Fruit fly (Drosophila melanogaster) whole organism, embryonic: ENCODE measurements around the gene SdicB.

Experiments
- ATbp ChIP-seq: fragments of 200-800 bp; sonication (Bioruptor generic); optimal IDR thresholded peaks from 2 replicates; lab custom pipeline; 2017; ENCODE audit warnings: missing biosample characterization, mild to moderate bottlenecking, missing genetic modification characterization, missing genetic modification reagents
- Ada2b ChIP-seq: fragments of 200-800 bp; sonication (Bioruptor generic); IDR thresholded peaks from 2 replicates; pipeline ENCODE4 v1.3.6; 2022; ENCODE audit warnings: missing biosample characterization, missing genetic modification characterization
- Atf3 ChIP-seq: fragments of 200-800 bp; sonication (Bioruptor generic); optimal IDR thresholded peaks from 3 replicates; lab custom pipeline; 2016; ENCODE audit warnings: missing biosample characterization, missing genetic modification characterization
- Awh ChIP-seq: fragments of 200-800 bp; sonication (Bioruptor generic); IDR thresholded peaks from 2 replicates; pipeline ENCODE4, ENCODE4 v1.3.6; 2022; ENCODE audit warnings: missing biosample characterization, missing genetic modification characterization
- B-H2 ChIP-seq: fragments of 200-800 bp; sonication (Bioruptor generic); optimal IDR thresholded peaks from 2 replicates; lab custom pipeline; 2018; ENCODE audit warnings: missing biosample characterization, mild to moderate bottlenecking, missing genetic modification characterization
- Blimp-1 ChIP-seq: fragments of 200-800 bp; sonication (Bioruptor generic); optimal IDR thresholded peaks from 3 replicates; lab custom pipeline; 2018; ENCODE audit warnings: missing biosample characterization, missing genetic modification characterization, mild to moderate bottlenecking, moderate library complexity, missing genetic modification reagents
- CG10267 ChIP-seq: fragments of 200-800 bp; sonication (Bioruptor generic); optimal IDR thresholded peaks from 2 replicates; lab custom pipeline; 2018; ENCODE audit warnings: missing biosample characterization, mild to moderate bottlenecking, missing genetic modification characterization, moderate library complexity
- CG10366 ChIP-seq: fragments of 200-800 bp; sonication (Bioruptor generic); IDR thresholded peaks from 2 replicates; pipeline ENCODE4 v1.3.6; 2022; ENCODE audit warnings: missing biosample characterization, missing genetic modification characterization
- CG10431 ChIP-seq: fragments of 200-800 bp; sonication (Bioruptor generic); optimal IDR thresholded peaks from 3 replicates; lab custom pipeline; 2018; ENCODE audit warnings: missing biosample characterization, mild to moderate bottlenecking, missing genetic modification characterization
- CG10565 ChIP-seq: fragments of 200-800 bp; sonication (Bioruptor generic); optimal IDR thresholded peaks from 3 replicates; lab custom pipeline; 2016; ENCODE audit warnings: missing biosample characterization, mild to moderate bottlenecking, missing genetic modification characterization
- CG15514 ChIP-seq: fragments of 200-800 bp; sonication (Bioruptor generic); optimal IDR thresholded peaks from 3 replicates; lab custom pipeline; 2017; ENCODE audit warnings: missing biosample characterization, missing genetic modification characterization, mild to moderate bottlenecking, moderate library complexity, missing genetic modification reagents
- CG17829 ChIP-seq: fragments of 200-800 bp; optimal IDR thresholded peaks from 2 replicates; lab custom pipeline; 2019; ENCODE audit warnings: missing biosample characterization, mild to moderate bottlenecking, missing genetic modification characterization, moderate library complexity
- CG2199 ChIP-seq: fragments of 200-800 bp; sonication (Bioruptor generic); IDR thresholded peaks from 3 replicates; pipeline ENCODE4 v1.3.6; 2022; ENCODE audit warnings: missing biosample characterization, missing genetic modification characterization
- CG2678 ChIP-seq: fragments of 200-800 bp; sonication (Bioruptor generic); optimal IDR thresholded peaks from 3 replicates; lab custom pipeline; 2019; ENCODE audit warnings: missing biosample characterization, mild to moderate bottlenecking, missing genetic modification characterization, moderate library complexity
- CG2875 ChIP-seq: fragments of 200-800 bp; sonication (Bioruptor generic); optimal IDR thresholded peaks from 2 replicates; lab custom pipeline; 2017; ENCODE audit warnings: missing biosample characterization, mild to moderate bottlenecking, missing genetic modification characterization, missing genetic modification reagents
- CG3065 ChIP-seq: fragments of 200-800 bp; sonication (Bioruptor generic); optimal IDR thresholded peaks from 2 replicates; lab custom pipeline; 2016; ENCODE audit warnings: missing biosample characterization, missing genetic modification characterization
- CG31388 ChIP-seq: fragments of 200-800 bp; sonication (Bioruptor generic); optimal IDR thresholded peaks from 2 replicates; lab custom pipeline; 2016; ENCODE audit warnings: missing biosample characterization, missing genetic modification characterization
- CG33213 ChIP-seq: fragments of 200-800 bp; sonication (Bioruptor generic); optimal IDR thresholded peaks from 3 replicates; lab custom pipeline; 2016; ENCODE audit warnings: missing biosample characterization, missing genetic modification characterization
- CG4730 ChIP-seq: fragments of 200-800 bp; sonication (Bioruptor generic); IDR thresholded peaks from 2 replicates; pipeline ENCODE4 v1.3.6; 2022; ENCODE audit warnings: missing biosample characterization, missing genetic modification characterization
- CG4820 ChIP-seq: fragments of 200-800 bp; sonication (Bioruptor generic); optimal IDR thresholded peaks from 3 replicates; lab custom pipeline; 2016; ENCODE audit warnings: missing biosample characterization, missing genetic modification characterization
- CG6254 ChIP-seq: fragments of 200-800 bp; sonication (Bioruptor generic); optimal IDR thresholded peaks from 3 replicates; lab custom pipeline; 2017; ENCODE audit warnings: mild to moderate bottlenecking, missing biosample characterization, missing genetic modification reagents, missing genetic modification characterization
- CG7928 ChIP-seq: fragments of 200-800 bp; sonication (Bioruptor generic); optimal IDR thresholded peaks from 2 replicates; lab custom pipeline; 2017; ENCODE audit warnings: missing biosample characterization, mild to moderate bottlenecking, missing genetic modification characterization
- CG8359 ChIP-seq: fragments of 200-800 bp; sonication (Bioruptor generic); optimal IDR thresholded peaks from 2 replicates; lab custom pipeline; 2017; ENCODE audit warnings: missing biosample characterization, mild to moderate bottlenecking, missing genetic modification characterization, borderline replicate concordance
- CG9609 ChIP-seq: fragments of 200-800 bp; sonication (Bioruptor generic); optimal IDR thresholded peaks from 3 replicates; lab custom pipeline; 2016; ENCODE audit warnings: missing biosample characterization, missing genetic modification characterization
- Dll ChIP-seq: fragments of 200-800 bp; sonication (Bioruptor generic); IDR thresholded peaks from 4 replicates; pipeline ENCODE4 v1.3.6; 2022; ENCODE audit warnings: missing biosample characterization, missing genetic modification characterization; ENCODE audit not compliant: partially characterized antibody
- Doc2 ChIP-seq: fragments of 200-800 bp; sonication (Bioruptor generic); IDR thresholded peaks from 2 replicates; pipeline ENCODE4 v1.3.6; 2022; ENCODE audit warnings: missing biosample characterization, missing genetic modification characterization
- Doc3 ChIP-seq: fragments of 200-800 bp; sonication (Bioruptor generic); IDR thresholded peaks from 3 replicates; pipeline ENCODE4 v1.3.6; 2022; ENCODE audit warnings: missing biosample characterization, missing genetic modification characterization; ENCODE audit not compliant: partially characterized antibody
- E2f1 ChIP-seq: fragments of 200-800 bp; sonication (Bioruptor generic); IDR thresholded peaks from 2 replicates; pipeline ENCODE4 v1.3.6; 2022; ENCODE audit warnings: missing biosample characterization, missing genetic modification characterization
- GATAe ChIP-seq: fragments of 200-800 bp; sonication (Bioruptor generic); conservative IDR thresholded peaks from 2 replicates; pipeline ENCODE4 v1.3.6; 2022; ENCODE audit warnings: missing biosample characterization, missing genetic modification characterization
- Hr51 ChIP-seq, 2 experiments: fragments of 200-800 bp; sonication (Bioruptor generic); optimal IDR thresholded peaks; 2 replicates in 1 of 2; 3 replicates in 1 of 2; lab custom pipeline; 2016 to 2018; ENCODE audit warnings: missing biosample characterization in 2 of 2, missing genetic modification characterization in 2 of 2, mild to moderate bottlenecking in 1 of 2, moderate library complexity in 1 of 2
- Jarid2 ChIP-seq: fragments of 200-800 bp; sonication (Bioruptor generic); optimal IDR thresholded peaks from 3 replicates; lab custom pipeline; 2017; ENCODE audit warnings: mild to moderate bottlenecking, missing biosample characterization, missing genetic modification reagents, missing genetic modification characterization
- Myb ChIP-seq: fragments of 200-800 bp; sonication (Bioruptor generic); optimal IDR thresholded peaks from 2 replicates; lab custom pipeline; 2016; ENCODE audit warnings: missing biosample characterization, missing genetic modification characterization
- Opbp ChIP-seq: fragments of 200-800 bp; sonication (Bioruptor generic); IDR thresholded peaks from 3 replicates; pipeline ENCODE4 v1.3.6; 2022; ENCODE audit warnings: missing biosample characterization, missing genetic modification characterization; ENCODE audit not compliant: partially characterized antibody
- Pdp1 ChIP-seq, 2 experiments: fragments of 200-800 bp; sonication (Bioruptor generic); optimal IDR thresholded peaks; 3 replicates each; lab custom pipeline; 2016; ENCODE audit warnings: missing biosample characterization in 2 of 2, missing genetic modification characterization in 2 of 2, mild to moderate bottlenecking in 1 of 2, moderate library complexity in 1 of 2
- TFAM ChIP-seq: fragments of 200-800 bp; sonication (Bioruptor generic); optimal IDR thresholded peaks from 2 replicates; lab custom pipeline; 2017; ENCODE audit warnings: missing biosample characterization, missing genetic modification characterization, inconsistent platforms
- Vsx1 ChIP-seq: fragments of 200-800 bp; sonication (Bioruptor generic); optimal IDR thresholded peaks from 2 replicates; lab custom pipeline; 2017; ENCODE audit warnings: missing biosample characterization, mild to moderate bottlenecking, missing genetic modification characterization, missing genetic modification reagents
- bowl ChIP-seq: fragments of 200-800 bp; sonication (Bioruptor generic); IDR thresholded peaks from 2 replicates; pipeline ENCODE4 v1.3.6; 2022; ENCODE audit warnings: missing biosample characterization, missing genetic modification characterization
- cato ChIP-seq: fragments of 200-800 bp; sonication (Bioruptor generic); optimal IDR thresholded peaks from 2 replicates; lab custom pipeline; 2016; ENCODE audit warnings: missing biosample characterization, missing genetic modification characterization, borderline replicate concordance
- danr ChIP-seq: fragments of 200-800 bp; sonication (Bioruptor generic); IDR thresholded peaks from 2 replicates; pipeline ENCODE4 v1.3.6; 2022; ENCODE audit warnings: missing biosample characterization, missing genetic modification characterization
- eyg ChIP-seq: fragments of 200-800 bp; sonication (Bioruptor generic); optimal IDR thresholded peaks from 3 replicates; lab custom pipeline; 2016; ENCODE audit warnings: missing biosample characterization, missing genetic modification characterization
- fd64A ChIP-seq: fragments of 200-800 bp; sonication (Bioruptor generic); optimal IDR thresholded peaks from 3 replicates; lab custom pipeline; 2018; ENCODE audit warnings: missing biosample characterization, mild to moderate bottlenecking, missing genetic modification characterization
- nerfin-2 ChIP-seq: fragments of 200-800 bp; sonication (Bioruptor generic); IDR thresholded peaks from 2 replicates; pipeline ENCODE4 v1.3.6; 2022; ENCODE audit warnings: missing biosample characterization, missing genetic modification characterization; ENCODE audit not compliant: partially characterized antibody
- nmo ChIP-seq: fragments of 200-800 bp; sonication (Bioruptor generic); optimal IDR thresholded peaks from 2 replicates; lab custom pipeline; 2018; ENCODE audit warnings: missing biosample characterization, mild to moderate bottlenecking, missing genetic modification characterization, moderate library complexity
- psq ChIP-seq: fragments of 200-800 bp; sonication (Bioruptor generic); optimal IDR thresholded peaks from 2 replicates; lab custom pipeline; 2017; ENCODE audit warnings: missing biosample characterization, missing genetic modification characterization
- sens ChIP-seq: fragments of 200-800 bp; sonication (Bioruptor generic); peaks from one replicate; lab custom pipeline; 2016; ENCODE audit warnings: missing biosample characterization, missing genetic modification characterization
- shn ChIP-seq: fragments of 200-800 bp; sonication (Bioruptor generic); optimal IDR thresholded peaks from 3 replicates; lab custom pipeline; 2016; ENCODE audit warnings: missing biosample characterization, missing genetic modification characterization
- slp2 ChIP-seq: fragments of 200-800 bp; sonication (Bioruptor generic); optimal IDR thresholded peaks from 2 replicates; lab custom pipeline; 2016; ENCODE audit warnings: missing biosample characterization, missing genetic modification characterization
- ssp ChIP-seq: fragments of 200-800 bp; sonication (Bioruptor generic); IDR thresholded peaks from 2 replicates; pipeline ENCODE4 v1.3.6; 2022; ENCODE audit warnings: missing biosample characterization, missing genetic modification characterization
- tgo ChIP-seq: fragments of 200-800 bp; sonication (Bioruptor generic); IDR thresholded peaks from 3 replicates; pipeline ENCODE4 v1.3.6; 2022; ENCODE audit warnings: missing biosample characterization, missing genetic modification characterization
- usp ChIP-seq: fragments of >200 bp; optimal IDR thresholded peaks from 2 replicates; lab custom pipeline; 2017; ENCODE audit warnings: missing biosample characterization, missing genetic modification characterization
- zen2 ChIP-seq: fragments of 200-800 bp; sonication (Bioruptor generic); IDR thresholded peaks from 3 replicates; pipeline ENCODE4 v1.3.6; 2022; ENCODE audit warnings: missing biosample characterization, missing genetic modification characterization; ENCODE audit not compliant: partially characterized antibody

Gene SdicB

dm6 chrX:20159679-20160140 lies 49.7 kb downstream of the SdicB start, which contains the start of gene Rab35 (continued):
- TF ChIP-seq cato (GFP tag; lab: Kevin White, UChicago) = no peak
- TF ChIP-seq GATAe = no peak
- no peak for TF ChIP-seq danr (GFP tag; lab: Robert Waterston, UW)
- TF ChIP-seq Atf3 (GFP tag; lab: Kevin White, UChicago) = no peak
- peak; percentile 11 for TF ChIP-seq CG4820
- no peak for TF ChIP-seq slp2 (GFP tag; lab: Kevin White, UChicago)
- TF ChIP-seq CG31388 = no peak
- no peak for TF ChIP-seq shn (GFP tag; lab: Kevin White, UChicago)
- no peak for TF ChIP-seq fd64A (GFP tag; lab: Kevin White, UChicago)
- TF ChIP-seq CG2678 (tag; lab: Kevin White, UChicago) = peak; percentile 4
- no peak for TF ChIP-seq CG9609 (GFP tag; lab: Kevin White, UChicago)
- TF ChIP-seq CG10565 (GFP tag; lab: Kevin White, UChicago) = no peak
- TF ChIP-seq CG3065 (GFP tag; lab: Kevin White, UChicago) = no peak
- no peak for TF ChIP-seq CG7928 (GFP tag; lab: Kevin White, UChicago)
- TF ChIP-seq CG15514 (GFP tag; lab: Kevin White, UChicago) = peak; percentile 40
- no peak for TF ChIP-seq Blimp-1 (GFP tag; lab: Kevin White, UChicago)
- TF ChIP-seq ATbp (GFP tag; lab: Kevin White, UChicago) = no peak
- 0 out of 2 replicates have a peak, but pooled peaks have one; percentile 19 for TF ChIP-seq ssp
- peak; percentile 90 for TF ChIP-seq zen2
- TF ChIP-seq bowl (GFP tag; lab: Robert Waterston, UW) = no peak
- TF ChIP-seq Jarid2 (GFP tag; lab: Kevin White, UChicago) = no peak
- peak; percentile 97 for TF ChIP-seq Dll (GFP tag; lab: Robert Waterston, UW)
- TF ChIP-seq CG10431 (GFP tag; lab: Kevin White, UChicago) = no peak
- TF ChIP-seq CG8359 (GFP tag; lab: Kevin White, UChicago) = no peak
- TF ChIP-seq Doc2 = no peak
- TF ChIP-seq CG2199 = no peak
- TF ChIP-seq Hr51 (GFP tag; optimal IDR thresholded peaks at IDR 0.05; lab: Kevin White, UChicago) = no peak
- TF ChIP-seq psq (GFP tag; lab: Kevin White, UChicago) = no peak
- TF ChIP-seq CG17829 (tag; lab: Kevin White, UChicago) = peak; percentile 17
- TF ChIP-seq Awh (GFP tag; lab: Robert Waterston, UW) = no peak
- TF ChIP-seq tgo (GFP tag; lab: Robert Waterston, UW) = no peak
- no peak for TF ChIP-seq sens (GFP tag; lab: Kevin White, UChicago)
- TF ChIP-seq TFAM (GFP tag; lab: Kevin White, UChicago) = no peak
- TF ChIP-seq CG10267 (tag; lab: Kevin White, UChicago) = peak; percentile 92
- TF ChIP-seq nerfin-2 (GFP tag; lab: Robert Waterston, UW) = peak; percentile 91
- TF ChIP-seq Myb (GFP tag; lab: Kevin White, UChicago) = no peak
- TF ChIP-seq CG33213 (GFP tag; lab: Kevin White, UChicago) = no peak
- TF ChIP-seq Ada2b = no peak
- no peak for TF ChIP-seq Vsx1 (GFP tag; lab: Kevin White, UChicago)
- no peak for TF ChIP-seq CG2875 (GFP tag; lab: Kevin White, UChicago)
- no peak for TF ChIP-seq E2f1 (GFP tag; lab: Robert Waterston, UW)
- TF ChIP-seq B-H2 = no peak
- TF ChIP-seq usp (GFP tag; lab: Kevin White, UChicago) = no peak
- TF ChIP-seq CG6254 (GFP tag; lab: Kevin White, UChicago) = no peak
- TF ChIP-seq eyg = no peak
- TF ChIP-seq CG4730 = no peak
- TF ChIP-seq Doc3 = peak; percentile 93
- no peak for TF ChIP-seq CG10366 (GFP tag; lab: Robert Waterston, UW)
- TF ChIP-seq Opbp (GFP tag; lab: Robert Waterston, UW) = peak; percentile 91
- TF ChIP-seq Pdp1 (GFP tag; optimal IDR thresholded peaks at IDR 0.05; lab: Kevin White, UChicago) = no peak
- peak; percentile 64 for TF ChIP-seq nmo
